Fruit fly (Drosophila melanogaster): ENCODE measurements around the gene klar.

The klar gene

dm6 chr3L:561772-562454 is 21.5 kb upstream of the klar start:
- no peak for TF ChIP-seq CG15710 (tag; optimal IDR thresholded peaks at IDR 0.05)
- TF ChIP-seq CG12605 (GFP tag; IDR thresholded peaks at IDR 0.05), result no peak
- no peak for TF ChIP-seq Pif1B (GFP tag; optimal IDR thresholded peaks at IDR 0.05)
- TF ChIP-seq EcR (GFP tag; optimal IDR thresholded peaks at IDR 0.05), result peak; percentile 30
- TF ChIP-seq gl (tag; optimal IDR thresholded peaks at IDR 0.05), result no peak
- TF ChIP-seq CG4496 (GFP tag; IDR thresholded peaks at IDR 0.05), result peak; percentile 41; the same call in 1 of the 3 replicates
- TF ChIP-seq Snoo (tag; optimal IDR thresholded peaks at IDR 0.05), result no peak
- no peak for TF ChIP-seq D1 (tag; optimal IDR thresholded peaks at IDR 0.05)

dm6 chr3L:561117-561516 is 20.7 kb upstream of the klar start:
- TF ChIP-seq CG13204 (GFP tag; optimal IDR thresholded peaks at IDR 0.05), result no peak
- TF ChIP-seq EcR (GFP tag; optimal IDR thresholded peaks at IDR 0.05), result peak; percentile 52
- TF ChIP-seq Pif1A (GFP tag; optimal IDR thresholded peaks at IDR 0.05), result no peak
- TF ChIP-seq Ets98B (GFP tag; IDR thresholded peaks at IDR 0.05), result peak; percentile 16; the same call in 1 of the 2 replicates
- no peak for TF ChIP-seq D1 (tag; optimal IDR thresholded peaks at IDR 0.05)
- TF ChIP-seq Pif1B (GFP tag; optimal IDR thresholded peaks at IDR 0.05), result no peak
- 0 out of 3 replicates have a peak, but pooled peaks have one; percentile 39 for TF ChIP-seq CG4496 (GFP tag; IDR thresholded peaks at IDR 0.05)
- no peak for TF ChIP-seq gl (tag; optimal IDR thresholded peaks at IDR 0.05)
- TF ChIP-seq fd96Ca (GFP tag; IDR thresholded peaks at IDR 0.05), result peak; percentile 22; the same call in 1 of the 3 replicates
- peak; percentile 25; the same call in 1 of the 2 replicates for TF ChIP-seq CG32121 (GFP tag; IDR thresholded peaks at IDR 0.05)
- TF ChIP-seq rn (GFP tag; IDR thresholded peaks at IDR 0.05), result no peak

dm6 chr3L:559390-560034 is 19.1 kb upstream of the klar start:
- TF ChIP-seq CG15710 (tag; optimal IDR thresholded peaks at IDR 0.05) (no peak), CG34367 (tag; optimal IDR thresholded peaks at IDR 0.05) (no peak), CG12605 (GFP tag; IDR thresholded peaks at IDR 0.05) (no peak), CG32121 (GFP tag; IDR thresholded peaks at IDR 0.05) (no peak), CG14655 (GFP tag; optimal IDR thresholded peaks at IDR 0.05) (peak; percentile 11), Pif1A (GFP tag; optimal IDR thresholded peaks at IDR 0.05) (no peak), CG17806 (tag; optimal IDR thresholded peaks at IDR 0.05) (no peak), EcR (GFP tag; optimal IDR thresholded peaks at IDR 0.05) (peak; percentile 96), CG9948 (tag; optimal IDR thresholded peaks at IDR 0.05) (peak; percentile 4), CG8301 (tag; optimal IDR thresholded peaks at IDR 0.05) (peak; percentile 7), CG4496 (GFP tag; IDR thresholded peaks at IDR 0.05) (no peak)

dm6 chr3L:557294-557693 is 16.9 kb upstream of the klar start:
- TF ChIP-seq CG10348 (GFP tag; IDR thresholded peaks at IDR 0.05) (peak; percentile 56; the same call in 1 of the 2 replicates), CG8301 (tag; optimal IDR thresholded peaks at IDR 0.05) (peak; percentile 36), Snoo (tag; optimal IDR thresholded peaks at IDR 0.05) (peak; percentile 57), CG9948 (tag; optimal IDR thresholded peaks at IDR 0.05) (peak; percentile 44), CG13204 (GFP tag; optimal IDR thresholded peaks at IDR 0.05) (peak; percentile 71), CG32121 (GFP tag; IDR thresholded peaks at IDR 0.05) (peak; percentile 89), CG17806 (tag; optimal IDR thresholded peaks at IDR 0.05) (peak; percentile 53), D1 (tag; optimal IDR thresholded peaks at IDR 0.05) (no peak), fd96Ca (GFP tag; IDR thresholded peaks at IDR 0.05) (peak; percentile 90), CG8159 (tag; optimal IDR thresholded peaks at IDR 0.05) (peak; percentile 65), CG14655 (GFP tag; optimal IDR thresholded peaks at IDR 0.05) (peak; percentile 55), CG12605 (GFP tag; IDR thresholded peaks at IDR 0.05) (peak; percentile 75), Pif1A (GFP tag; optimal IDR thresholded peaks at IDR 0.05) (peak; percentile 53), Ets98B (GFP tag; IDR thresholded peaks at IDR 0.05) (peak; percentile 89), rn (GFP tag; IDR thresholded peaks at IDR 0.05) (peak; percentile 60), CG34367 (tag; optimal IDR thresholded peaks at IDR 0.05) (peak; percentile 52), CG15710 (tag; optimal IDR thresholded peaks at IDR 0.05) (peak; percentile 71), EcR (GFP tag; optimal IDR thresholded peaks at IDR 0.05) (peak; percentile 15), Pif1B (GFP tag; optimal IDR thresholded peaks at IDR 0.05) (no peak), gl (tag; optimal IDR thresholded peaks at IDR 0.05) (no peak), CG4496 (GFP tag; IDR thresholded peaks at IDR 0.05) (peak; percentile 89)

dm6 chr3L:555898-556540 is 15.6 kb upstream of the klar start:
- TF ChIP-seq CG4496 (GFP tag; IDR thresholded peaks at IDR 0.05) (0 out of 3 replicates have a peak, but pooled peaks have one; percentile 37), CG12605 (GFP tag; IDR thresholded peaks at IDR 0.05) (no peak; the same call in 1 of the 2 replicates), Ets98B (GFP tag; IDR thresholded peaks at IDR 0.05) (no peak), CG13204 (GFP tag; optimal IDR thresholded peaks at IDR 0.05) (no peak)

- peak; percentile 6 for TF ChIP-seq EcR (GFP tag; optimal IDR thresholded peaks at IDR 0.05)
- TF ChIP-seq CG15710 (tag; optimal IDR thresholded peaks at IDR 0.05), result no peak
Observed at dm6 chr3L:555326-555725, 14.9 kb upstream of the klar start.

Measured in whole organism, pupa.